Worm (Caenorhabditis elegans): ENCODE results near the gene lips-12.
A peak's percentile ranks its signal among the peaks of the same experiment; 100 is the strongest.

lips-12 gene

ce11 chrII:1071432-1071831 is 42.6 kb downstream of the lips-12 start (continued):
- TF ChIP-seq ZK337.2 (GFP tag; IDR thresholded peaks at IDR 0.05), result no peak

ce11 chrII:1070875-1071274 is 43.2 kb downstream of the lips-12 start, which contains the start of gene K02E7.12:
TSS of gene K02E7.12 (plus strand) at chrII:1071175.
- TF ChIP-seq ceh-44 (GFP tag; IDR thresholded peaks at IDR 0.05) (no peak), lin-15B (tag; optimal IDR thresholded peaks at IDR 0.05) (no peak), ztf-7 (tag; optimal IDR thresholded peaks at IDR 0.05) (no peak), nhr-28 (tag; optimal IDR thresholded peaks at IDR 0.05) (no peak), snpc-1.2 (GFP tag; IDR thresholded peaks at IDR 0.05) (no peak), lin-39 (tag; optimal IDR thresholded peaks at IDR 0.05) (no peak), nhr-76 (tag; optimal IDR thresholded peaks at IDR 0.05) (no peak), mes-2 (tag; optimal IDR thresholded peaks at IDR 0.05; ENCODE audit: poor library complexity, severe bottlenecking) (no peak), nhr-6 (tag; optimal IDR thresholded peaks at IDR 0.05) (no peak), tra-1 (GFP tag; IDR thresholded peaks at IDR 0.05) (no peak), nhr-111 (GFP tag; optimal IDR thresholded peaks at IDR 0.05) (no peak), skn-1 (tag; optimal IDR thresholded peaks at IDR 0.05) (no peak), ceh-62 (tag; optimal IDR thresholded peaks at IDR 0.05) (no peak)

ce11 chrII:1066907-1067306 is 47.1 kb downstream of the lips-12 start, which contains the start of gene K02E7.10:
TSS of gene K02E7.10 (minus strand) at chrII:1067007.
- TF ChIP-seq fos-1 (tag; optimal IDR thresholded peaks at IDR 0.05) (no peak), mxl-2 (GFP tag; conservative IDR thresholded peaks at IDR 0.05) (no peak), lin-29 (GFP tag; IDR thresholded peaks at IDR 0.05) (no peak), Y48G9A.11 (GFP tag; IDR thresholded peaks at IDR 0.05) (no peak), Y5F2A.4 (GFP tag; optimal IDR thresholded peaks at IDR 0.05) (no peak), arid-1 (GFP tag; conservative IDR thresholded peaks at IDR 0.05) (no peak), nhr-111 (GFP tag; optimal IDR thresholded peaks at IDR 0.05) (no peak), ceh-20 (GFP tag; IDR thresholded peaks at IDR 0.05) (no peak), daf-8 (GFP tag; IDR thresholded peaks at IDR 0.05) (no peak)

- TF ChIP-seq aha-1 (tag) (no peak), mxl-3 (GFP tag; optimal IDR thresholded peaks at IDR 0.05) (no peak), unc-39 (tag; optimal IDR thresholded peaks at IDR 0.05) (no peak), Y75B8A.6 (GFP tag; IDR thresholded peaks at IDR 0.05) (no peak), lir-3 (tag; optimal IDR thresholded peaks at IDR 0.05) (no peak), zfp-3 (GFP tag; conservative IDR thresholded peaks at IDR 0.05) (no peak), daf-16 (GFP tag; optimal IDR thresholded peaks at IDR 0.05) (no peak), daf-16 (tag; optimal IDR thresholded peaks at IDR 0.05) (peak; percentile 33), tra-1 (GFP tag; IDR thresholded peaks at IDR 0.05) (peak; percentile 57), unc-62 (GFP tag; optimal IDR thresholded peaks at IDR 0.05 in 1 of 2) (no peak), unc-62 (tag; optimal IDR thresholded peaks at IDR 0.05) (no peak), nhr-102 (tag; optimal IDR thresholded peaks at IDR 0.05) (no peak), cey-2 (tag; optimal IDR thresholded peaks at IDR 0.05; ENCODE audit: borderline replicate concordance, insufficient read depth) (no peak), mes-2 (tag; optimal IDR thresholded peaks at IDR 0.05; ENCODE audit: poor library complexity, severe bottlenecking) (no peak), duxl-1 (tag; optimal IDR thresholded peaks at IDR 0.05; ENCODE audit: poor library complexity) (no peak), nhr-28 (tag; optimal IDR thresholded peaks at IDR 0.05) (peak; percentile 62)
Observed at ce11 chrII:1063926-1064325, 50.1 kb downstream of the lips-12 start.
